Worm (Caenorhabditis elegans): Measurements from ENCODE around the gene Y73F4A.2.

ce11 chrIV:9079330-9079729 is 36.2 kb upstream of the Y73F4A.2 start:
- no peak for TF ChIP-seq dao-5 (tag; optimal IDR thresholded peaks at IDR 0.05)
- TF ChIP-seq him-1 (tag; optimal IDR thresholded peaks at IDR 0.05), result no peak

All from whole organism, L4/young adult.